Worm (Caenorhabditis elegans): ENCODE data around the gene gei-15.

gei-15 gene

ce11 chrX:6788965-6789573, 34.0 kb downstream of the gei-15 start, which contains the start of gene sgca-1:
TSS of gene sgca-1 (minus strand) at chrX:6789548.
- TF ChIP-seq nhr-237 (tag; optimal IDR thresholded peaks at IDR 0.05) (no peak), drap-1 (GFP tag; optimal IDR thresholded peaks at IDR 0.05) (no peak), lin-32 (GFP tag; optimal IDR thresholded peaks at IDR 0.05) (no peak)

- TF ChIP-seq pha-4 (tag; optimal IDR thresholded peaks at IDR 0.05) (no peak), mep-1 (tag; optimal IDR thresholded peaks at IDR 0.05) (no peak), unc-62 (GFP tag; optimal IDR thresholded peaks at IDR 0.05) (no peak), ces-1 (GFP tag; optimal IDR thresholded peaks at IDR 0.05) (no peak), unc-120 (tag; optimal IDR thresholded peaks at IDR 0.05; ENCODE audit: poor library complexity, severe bottlenecking) (no peak), snpc-4 (tag; optimal IDR thresholded peaks at IDR 0.05) (no peak), nhr-2 (tag; optimal IDR thresholded peaks at IDR 0.05) (no peak), ztf-11 (tag; optimal IDR thresholded peaks at IDR 0.05) (no peak), ceh-39 (tag; optimal IDR thresholded peaks at IDR 0.05) (no peak)
These were observed 38.9 kb downstream of the gei-15 start, which contains the start of gene bgal-2 for ce11 chrX:6784181-6784580. TSS of gene bgal-2 (plus strand) at chrX:6784411.

ce11 chrX:6782857-6783256, 40.2 kb downstream of the gei-15 start, which contains the start of gene idpp-6:
TSS of gene idpp-6 (plus strand) at chrX:6783157.
- TF ChIP-seq drap-1 (GFP tag; optimal IDR thresholded peaks at IDR 0.05) (no peak), lin-32 (GFP tag; optimal IDR thresholded peaks at IDR 0.05) (no peak), lin-13 (tag; optimal IDR thresholded peaks at IDR 0.05) (no peak), tbx-8 (GFP tag; optimal IDR thresholded peaks at IDR 0.05) (no peak), ham-2 (GFP tag; optimal IDR thresholded peaks at IDR 0.05) (no peak), snpc-4 (tag; optimal IDR thresholded peaks at IDR 0.05) (no peak), sptf-1 (tag; optimal IDR thresholded peaks at IDR 0.05) (no peak)

ce11 chrX:6778014-6778413, 45.1 kb downstream of the gei-15 start, which contains the start of gene irk-1:
TSS of gene irk-1 (minus strand) at chrX:6778114.
- no peak for TF ChIP-seq sptf-1 (tag; optimal IDR thresholded peaks at IDR 0.05)
- TF ChIP-seq unc-62 (GFP tag; optimal IDR thresholded peaks at IDR 0.05) = no peak
- TF ChIP-seq ces-1 (GFP tag; optimal IDR thresholded peaks at IDR 0.05) = no peak
- no peak for TF ChIP-seq snpc-4 (tag; optimal IDR thresholded peaks at IDR 0.05)
- TF ChIP-seq ceh-83 (GFP tag; optimal IDR thresholded peaks at IDR 0.05) = no peak
- no peak for TF ChIP-seq zip-8 (tag; optimal IDR thresholded peaks at IDR 0.05)
- no peak for TF ChIP-seq elt-1 (tag; optimal IDR thresholded peaks at IDR 0.05; ENCODE audit: borderline replicate concordance, insufficient read depth)
- no peak for TF ChIP-seq nhr-12 (tag; optimal IDR thresholded peaks at IDR 0.05)
- no peak for TF ChIP-seq unc-39 (tag; optimal IDR thresholded peaks at IDR 0.05)
- TF ChIP-seq unc-120 (tag; optimal IDR thresholded peaks at IDR 0.05; ENCODE audit: poor library complexity, severe bottlenecking) = no peak
- no peak for TF ChIP-seq mep-1 (tag; optimal IDR thresholded peaks at IDR 0.05)
- no peak for TF ChIP-seq drap-1 (GFP tag; optimal IDR thresholded peaks at IDR 0.05)
- no peak for TF ChIP-seq cnd-1 (tag; optimal IDR thresholded peaks at IDR 0.05)
- no peak for TF ChIP-seq nhr-2 (tag; optimal IDR thresholded peaks at IDR 0.05)
- TF ChIP-seq flh-1 (GFP tag; optimal IDR thresholded peaks at IDR 0.05) = no peak
- TF ChIP-seq blmp-1 (tag; optimal IDR thresholded peaks at IDR 0.05) = no peak
- TF ChIP-seq lin-13 (tag; optimal IDR thresholded peaks at IDR 0.05) = no peak
- TF ChIP-seq lin-32 (GFP tag; optimal IDR thresholded peaks at IDR 0.05) = no peak
- no peak for TF ChIP-seq mls-2 (tag; optimal IDR thresholded peaks at IDR 0.05)

Data from whole organism, mixed stage, embryonic.